Fruit fly (Drosophila melanogaster): ENCODE results near the gene CG10097.

dm6 chr3R:12411449-12411848 is 15.7 kb upstream of the CG10097 start:
- TF ChIP-seq psq (optimal IDR thresholded peaks at IDR 0.05): no peak
- no peak for TF ChIP-seq pan (optimal IDR thresholded peaks at IDR 0.05)
- TF ChIP-seq CG8478 (optimal IDR thresholded peaks at IDR 0.05): no peak
- no peak for TF ChIP-seq EcR (GFP tag; optimal IDR thresholded peaks at IDR 0.05)
- no peak for TF ChIP-seq usp (GFP tag; optimal IDR thresholded peaks at IDR 0.05)
